Worm (Caenorhabditis elegans): ENCODE measurements around the gene Y108G3AL.2.

- TF ChIP-seq ref-1 (GFP tag; conservative IDR thresholded peaks at IDR 0.05) (no peak), cog-1 (tag; optimal IDR thresholded peaks at IDR 0.05) (no peak), ztf-23 (GFP tag; IDR thresholded peaks at IDR 0.05) (no peak), ztf-29 (GFP tag; IDR thresholded peaks at IDR 0.05) (no peak), med-1 (GFP tag; optimal IDR thresholded peaks at IDR 0.05; ENCODE audit: insufficient read depth) (no peak)
These were observed 36.6 kb upstream of the Y108G3AL.2 start for ce11 chrV:130186-130585.
